Fruit fly (Drosophila melanogaster) whole organism, prepupa: ENCODE results near the gene CG5447.

Experiments
- Blimp-1 ChIP-seq: fragments of 200-800 bp; sonication (Bioruptor generic); optimal IDR thresholded peaks from 3 replicates; lab custom pipeline; 2017; ENCODE audit warnings: missing biosample characterization, missing genetic modification characterization, mild to moderate bottlenecking, moderate library complexity, missing genetic modification reagents
- CG10631 ChIP-seq: fragments of 200-800 bp; sonication (Bioruptor generic); optimal IDR thresholded peaks from 2 replicates; lab custom pipeline; 2016; ENCODE audit warnings: missing biosample characterization, missing genetic modification characterization
- CG11294 ChIP-seq: fragments of 200-800 bp; sonication (Bioruptor generic); IDR thresholded peaks from 2 replicates; pipeline ENCODE4 v1.3.6; 2022; ENCODE audit warnings: missing biosample characterization, missing genetic modification characterization
- CG11762 ChIP-seq: fragments of 200-800 bp; sonication (Bioruptor generic); optimal IDR thresholded peaks from 3 replicates; lab custom pipeline; 2016; ENCODE audit warnings: missing biosample characterization, missing genetic modification characterization; ENCODE audit not compliant: insufficient read depth
- CG11902 ChIP-seq: fragments of 200-800 bp; sonication (Bioruptor generic); optimal IDR thresholded peaks from 3 replicates; lab custom pipeline; 2016; ENCODE audit warnings: missing biosample characterization, missing genetic modification characterization
- CG15336 ChIP-seq: fragments of 200-800 bp; sonication (Bioruptor generic); IDR thresholded peaks from 2 replicates; pipeline ENCODE4 v1.3.6; 2022; ENCODE audit warnings: missing biosample characterization, missing genetic modification characterization
- CG1621 ChIP-seq: fragments of 200-800 bp; sonication (Bioruptor generic); optimal IDR thresholded peaks from 3 replicates; lab custom pipeline; 2018; ENCODE audit warnings: missing biosample characterization, mild to moderate bottlenecking, missing genetic modification characterization
- CG16779 ChIP-seq: fragments of 200-800 bp; sonication (Bioruptor generic); optimal IDR thresholded peaks from 3 replicates; lab custom pipeline; 2017; ENCODE audit warnings: missing biosample characterization, mild to moderate bottlenecking, missing genetic modification characterization
- CG34406 ChIP-seq: fragments of 200-800 bp; sonication (Bioruptor generic); optimal IDR thresholded peaks from 3 replicates; lab custom pipeline; 2016; ENCODE audit warnings: missing biosample characterization, missing genetic modification characterization
- CG3919 ChIP-seq: fragments of 200-800 bp; sonication (Bioruptor generic); optimal IDR thresholded peaks from 3 replicates; lab custom pipeline; 2016; ENCODE audit warnings: missing biosample characterization, missing genetic modification characterization
- CG4318 ChIP-seq: fragments of 200-800 bp; sonication (Bioruptor generic); optimal IDR thresholded peaks from 3 replicates; lab custom pipeline; 2017; ENCODE audit warnings: missing biosample characterization, mild to moderate bottlenecking, missing genetic modification characterization
- CG6163 ChIP-seq: fragments of 200-800 bp; sonication (Bioruptor generic); IDR thresholded peaks from 3 replicates; pipeline ENCODE4 v1.3.6; 2022; ENCODE audit warnings: missing biosample characterization, missing genetic modification characterization
- CG6792 ChIP-seq: fragments of 200-800 bp; sonication (Bioruptor generic); optimal IDR thresholded peaks from 3 replicates; lab custom pipeline; 2016; ENCODE audit warnings: missing biosample characterization, missing genetic modification characterization
- CG6808 ChIP-seq: fragments of 200-800 bp; sonication (Bioruptor generic); optimal IDR thresholded peaks from 3 replicates; lab custom pipeline; 2017; ENCODE audit warnings: missing biosample characterization, missing genetic modification characterization, mild to moderate bottlenecking, moderate library complexity, missing genetic modification reagents
- CG6854 ChIP-seq: fragments of 200-800 bp; sonication (Bioruptor generic); optimal IDR thresholded peaks from 2 replicates; lab custom pipeline; 2017; ENCODE audit warnings: missing biosample characterization, mild to moderate bottlenecking, missing genetic modification characterization
- CG7368 ChIP-seq: fragments of 200-800 bp; sonication (Bioruptor generic); optimal IDR thresholded peaks from 3 replicates; lab custom pipeline; 2016; ENCODE audit warnings: missing biosample characterization, missing genetic modification characterization
- CG8119 ChIP-seq: fragments of 200-800 bp; sonication (Bioruptor generic); IDR thresholded peaks from 3 replicates; pipeline ENCODE4 v1.3.6; 2022; ENCODE audit warnings: missing biosample characterization, missing genetic modification characterization
- CG8319 ChIP-seq: fragments of 200-800 bp; sonication (Bioruptor generic); optimal IDR thresholded peaks from 3 replicates; lab custom pipeline; 2016; ENCODE audit warnings: missing biosample characterization, missing genetic modification characterization
- CG9139 ChIP-seq: fragments of 200-800 bp; sonication (Bioruptor generic); optimal IDR thresholded peaks from 3 replicates; lab custom pipeline; 2017; ENCODE audit warnings: missing biosample characterization, mild to moderate bottlenecking, missing genetic modification characterization
- Eip75B ChIP-seq: fragments of 200-800 bp; sonication (Bioruptor generic); optimal IDR thresholded peaks from 3 replicates; lab custom pipeline; 2016; ENCODE audit warnings: missing biosample characterization, missing genetic modification characterization
- Eip78C ChIP-seq: fragments of 200-800 bp; sonication (Bioruptor generic); peaks from one replicate; lab custom pipeline; 2016; ENCODE audit warnings: missing biosample characterization, missing genetic modification characterization
- Eip93F ChIP-seq: fragments of 200-800 bp; sonication (Bioruptor generic); optimal IDR thresholded peaks from 2 replicates; lab custom pipeline; 2016; ENCODE audit warnings: missing biosample characterization, mild to moderate bottlenecking, missing genetic modification characterization
- Ets96B ChIP-seq: fragments of 200-800 bp; optimal IDR thresholded peaks from 2 replicates; lab custom pipeline; 2019; ENCODE audit warnings: missing biosample characterization, mild to moderate bottlenecking, missing genetic modification characterization, moderate library complexity
- Gug ChIP-seq: fragments of 200-800 bp; sonication (Bioruptor generic); IDR thresholded peaks from 2 replicates; pipeline ENCODE4 v1.3.6; 2022; ENCODE audit warnings: missing biosample characterization, missing genetic modification characterization
- Hr38 ChIP-seq: sonication (Bioruptor generic); optimal IDR thresholded peaks from 2 replicates; lab custom pipeline; 2016; ENCODE audit warnings: missing biosample characterization, missing genetic modification characterization
- Hr39 ChIP-seq: fragments of 200-800 bp; sonication (Bioruptor generic); optimal IDR thresholded peaks from 2 replicates; lab custom pipeline; 2016; ENCODE audit warnings: missing biosample characterization, missing genetic modification characterization
- Hr4 ChIP-seq: fragments of 200-800 bp; sonication (Bioruptor generic); optimal IDR thresholded peaks from 3 replicates; lab custom pipeline; 2016; ENCODE audit warnings: missing biosample characterization, missing genetic modification characterization
- Lpt ChIP-seq: fragments of 200-800 bp; sonication (Bioruptor generic); optimal IDR thresholded peaks from 3 replicates; lab custom pipeline; 2016; ENCODE audit warnings: missing biosample characterization, missing genetic modification characterization
- Met ChIP-seq: fragments of 200-800 bp; sonication (Bioruptor generic); optimal IDR thresholded peaks from 3 replicates; lab custom pipeline; 2016; ENCODE audit warnings: missing biosample characterization, missing genetic modification characterization
- OdsH ChIP-seq: fragments of 200-800 bp; sonication (Bioruptor generic); optimal IDR thresholded peaks from 3 replicates; lab custom pipeline; 2016; ENCODE audit warnings: missing biosample characterization, missing genetic modification characterization
- Smox ChIP-seq: fragments of 200-800 bp; sonication (Bioruptor generic); optimal IDR thresholded peaks from 3 replicates; lab custom pipeline; 2016; ENCODE audit warnings: missing biosample characterization, missing genetic modification characterization
- Sox102F ChIP-seq: fragments of 200-800 bp; sonication (Bioruptor generic); optimal IDR thresholded peaks from 2 replicates; lab custom pipeline; 2016; ENCODE audit warnings: missing biosample characterization, mild to moderate bottlenecking, missing genetic modification characterization
- achi ChIP-seq: fragments of 200-800 bp; sonication (Bioruptor generic); optimal IDR thresholded peaks from 3 replicates; lab custom pipeline; 2016; ENCODE audit warnings: missing biosample characterization, missing genetic modification characterization
- cyc ChIP-seq: fragments of 200-800 bp; sonication (Bioruptor generic); optimal IDR thresholded peaks from 3 replicates; lab custom pipeline; 2016; ENCODE audit warnings: missing biosample characterization, missing genetic modification characterization
- dac ChIP-seq: fragments of 200-800 bp; sonication (Bioruptor generic); optimal IDR thresholded peaks from 2 replicates; lab custom pipeline; 2017; ENCODE audit warnings: missing biosample characterization, mild to moderate bottlenecking, missing genetic modification characterization
- dsx ChIP-seq: fragments of 200-800 bp; optimal IDR thresholded peaks from 3 replicates; lab custom pipeline; 2019; ENCODE audit warnings: missing biosample characterization, mild to moderate bottlenecking, missing genetic modification characterization, moderate library complexity; ENCODE audit not compliant: poor library complexity, severe bottlenecking
- eg ChIP-seq: fragments of 200-800 bp; sonication (Bioruptor generic); IDR thresholded peaks from 3 replicates; pipeline ENCODE4 v1.3.6; 2022; ENCODE audit warnings: missing biosample characterization, missing genetic modification characterization
- esn ChIP-seq: fragments of 200-800 bp; sonication (Bioruptor generic); optimal IDR thresholded peaks from 2 replicates; lab custom pipeline; 2016; ENCODE audit warnings: missing biosample characterization, mild to moderate bottlenecking, missing genetic modification characterization, moderate library complexity
- fd85E ChIP-seq: fragments of 200-800 bp; sonication (Bioruptor generic); optimal IDR thresholded peaks from 3 replicates; lab custom pipeline; 2016; ENCODE audit warnings: missing biosample characterization, missing genetic modification characterization
- fkh ChIP-seq: fragments of 200-800 bp; sonication (Bioruptor generic); optimal IDR thresholded peaks from 3 replicates; lab custom pipeline; 2017; ENCODE audit warnings: missing biosample characterization, mild to moderate bottlenecking, missing genetic modification characterization, moderate library complexity
- lz ChIP-seq: fragments of 200-800 bp; sonication (Bioruptor generic); optimal IDR thresholded peaks from 3 replicates; lab custom pipeline; 2016; ENCODE audit warnings: missing biosample characterization, missing genetic modification characterization
- net ChIP-seq: fragments of 200-800 bp; sonication (Bioruptor generic); optimal IDR thresholded peaks from 3 replicates; lab custom pipeline; 2016; ENCODE audit warnings: missing biosample characterization, missing genetic modification characterization
- pdm3 ChIP-seq: fragments of 200-800 bp; sonication (Bioruptor generic); optimal IDR thresholded peaks from 3 replicates; lab custom pipeline; 2016; ENCODE audit warnings: missing biosample characterization, missing genetic modification characterization
- salr ChIP-seq, 2 experiments: fragments of 200-800 bp; sonication (Bioruptor generic); optimal IDR thresholded peaks; 3 replicates each; lab custom pipeline; 2016 to 2018; ENCODE audit warnings: missing biosample characterization in 2 of 2, missing genetic modification characterization in 2 of 2, mild to moderate bottlenecking in 1 of 2
- spab ChIP-seq: fragments of 200-800 bp; sonication (Bioruptor generic); optimal IDR thresholded peaks from 2 replicates; lab custom pipeline; 2017; ENCODE audit warnings: missing biosample characterization, mild to moderate bottlenecking, missing genetic modification characterization, missing genetic modification reagents
- ss ChIP-seq, 2 experiments: fragments of 200-800 bp; sonication (Bioruptor generic); optimal IDR thresholded peaks; 2 replicates in 1 of 2; 3 replicates in 1 of 2; lab custom pipeline; 2017 to 2018; ENCODE audit warnings: mild to moderate bottlenecking in 2 of 2, missing biosample characterization in 2 of 2, missing genetic modification characterization in 2 of 2, moderate library complexity in 1 of 2
- svp ChIP-seq: fragments of 200-800 bp; sonication (Bioruptor generic); peaks from one replicate; lab custom pipeline; 2016; ENCODE audit warnings: missing biosample characterization, missing genetic modification characterization
- topi ChIP-seq: fragments of 200-800 bp; sonication (Bioruptor generic); optimal IDR thresholded peaks from 3 replicates; lab custom pipeline; 2016; ENCODE audit warnings: missing biosample characterization, missing genetic modification characterization
- vri ChIP-seq: fragments of 200-800 bp; sonication (Bioruptor generic); optimal IDR thresholded peaks from 3 replicates; lab custom pipeline; 2016; ENCODE audit warnings: missing biosample characterization, mild to moderate bottlenecking, missing genetic modification characterization

The CG5447 gene

dm6 chr3R:26494247-26494646, 41.9 kb downstream of the CG5447 start (continued):
- TF ChIP-seq Blimp-1 (GFP tag; lab: Kevin White, UChicago) (no peak), pdm3 (GFP tag; lab: Kevin White, UChicago) (peak; percentile 42), Eip93F (GFP tag; lab: Kevin White, UChicago) (no peak), CG6808 (GFP tag; lab: Kevin White, UChicago) (no peak), Hr38 (GFP tag; lab: Kevin White, UChicago) (no peak), CG8119 (GFP tag; lab: Robert Waterston, UW) (peak; percentile 28; the same call in 1 of the 3 replicates), CG11294 (GFP tag; lab: Robert Waterston, UW) (no peak), esn (GFP tag; lab: Kevin White, UChicago) (no peak), CG6792 (GFP tag; lab: Kevin White, UChicago) (no peak), CG11902 (GFP tag; lab: Kevin White, UChicago) (no peak), CG16779 (tag; lab: Kevin White, UChicago) (no peak), CG8319 (no peak), Hr4 (GFP tag; lab: Kevin White, UChicago) (peak; percentile 38), topi (GFP tag; lab: Kevin White, UChicago) (no peak), achi (GFP tag; lab: Kevin White, UChicago) (peak; percentile 13)

- TF ChIP-seq Blimp-1 (GFP tag; lab: Kevin White, UChicago), result no peak
- peak; percentile 67 for TF ChIP-seq achi (GFP tag; lab: Kevin White, UChicago)
- TF ChIP-seq topi (GFP tag; lab: Kevin White, UChicago), result no peak
- peak; percentile 51 for TF ChIP-seq spab (GFP tag; lab: Kevin White, UChicago)
- TF ChIP-seq CG6792 (GFP tag; lab: Kevin White, UChicago), result peak; percentile 30
- no peak for TF ChIP-seq ss (GFP tag; optimal IDR thresholded peaks at IDR 0.05; lab: Kevin White, UChicago)
- TF ChIP-seq lz (GFP tag; lab: Kevin White, UChicago), result no peak
- peak; percentile 69 for TF ChIP-seq Eip75B (GFP tag; lab: Kevin White, UChicago)
- TF ChIP-seq fkh, result no peak
- no peak for TF ChIP-seq Eip93F (GFP tag; lab: Kevin White, UChicago)
- TF ChIP-seq Hr39 (GFP tag; lab: Kevin White, UChicago), result no peak
- no peak for TF ChIP-seq vri (GFP tag; lab: Kevin White, UChicago)
- TF ChIP-seq CG4318 (GFP tag; lab: Kevin White, UChicago), result peak; percentile 39
- peak; percentile 63 for TF ChIP-seq Lpt (GFP tag; lab: Kevin White, UChicago)
- peak; percentile 75 for TF ChIP-seq CG11294 (GFP tag; lab: Robert Waterston, UW)
- TF ChIP-seq Ets96B (tag; lab: Kevin White, UChicago), result peak; percentile 65
- no peak for TF ChIP-seq CG34406
- TF ChIP-seq dac (GFP tag; lab: Kevin White, UChicago), result no peak
- TF ChIP-seq svp, result no peak
- no peak for TF ChIP-seq fd85E
- TF ChIP-seq esn (GFP tag; lab: Kevin White, UChicago), result peak; percentile 16
- TF ChIP-seq salr (GFP tag; optimal IDR thresholded peaks at IDR 0.05; lab: Kevin White, UChicago), result peak in 1 of 2 experiments; percentile 47
- TF ChIP-seq Hr4 (GFP tag; lab: Kevin White, UChicago), result peak; percentile 67
- peak; percentile 14 for TF ChIP-seq CG1621 (tag; lab: Kevin White, UChicago)
- TF ChIP-seq dsx, result no peak
- TF ChIP-seq CG10631 (GFP tag; lab: Kevin White, UChicago), result peak; percentile 61
- TF ChIP-seq cyc (GFP tag; lab: Kevin White, UChicago), result peak; percentile 30
- peak; percentile 4 for TF ChIP-seq Met
- no peak for TF ChIP-seq Smox (GFP tag; lab: Kevin White, UChicago)
- peak; percentile 88 for TF ChIP-seq eg (GFP tag; lab: Robert Waterston, UW)
- peak; percentile 70 for TF ChIP-seq CG3919 (GFP tag; lab: Kevin White, UChicago)
- peak; percentile 45 for TF ChIP-seq CG11762 (GFP tag; lab: Kevin White, UChicago)
- TF ChIP-seq OdsH, result peak; percentile 53
- peak; percentile 39 for TF ChIP-seq CG7368
- no peak for TF ChIP-seq CG6854 (GFP tag; lab: Kevin White, UChicago)
- TF ChIP-seq Eip78C (GFP tag; lab: Kevin White, UChicago), result peak; percentile 44
- peak; percentile 87 for TF ChIP-seq CG6163
- no peak for TF ChIP-seq CG11902 (GFP tag; lab: Kevin White, UChicago)
- no peak for TF ChIP-seq CG9139
- TF ChIP-seq net, result peak; percentile 31
- TF ChIP-seq CG15336 (GFP tag; lab: Robert Waterston, UW), result peak; percentile 85
- TF ChIP-seq Sox102F, result no peak
- TF ChIP-seq Gug, result peak; percentile 75
Observed at dm6 chr3R:26496356-26496755, 44.0 kb downstream of the CG5447 start.
